Worm (Caenorhabditis elegans): Measurements from ENCODE around the gene T03F7.7.

DNA sequence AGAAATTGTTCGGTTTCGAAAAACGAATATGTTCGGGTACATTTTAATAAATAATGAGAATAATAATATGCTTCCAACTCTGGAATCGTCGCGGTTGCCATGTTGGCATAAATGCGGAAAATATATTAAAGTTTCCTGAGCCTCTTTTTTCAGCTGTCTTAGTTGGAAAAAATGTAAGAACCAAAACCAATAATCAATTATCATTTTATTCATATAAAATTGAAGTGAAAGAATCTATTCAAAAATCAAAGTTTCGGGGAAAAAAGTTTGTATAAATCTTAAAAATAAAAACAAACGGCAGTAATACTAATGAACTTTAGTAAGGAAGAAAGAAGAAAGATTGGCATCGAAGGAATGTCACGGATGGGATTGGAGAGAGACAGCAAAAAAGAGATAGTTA lies 6.3 kb upstream of the T03F7.7 start, which contains the start of gene srh-45:
- TF ChIP-seq dve-1 (tag; optimal IDR thresholded peaks at IDR 0.05), result no peak
- TF ChIP-seq hlh-13 (GFP tag; optimal IDR thresholded peaks at IDR 0.05), result no peak
- no peak for TF ChIP-seq ama-1 (optimal IDR thresholded peaks at IDR 0.05)
- TF ChIP-seq hlh-15 (tag; optimal IDR thresholded peaks at IDR 0.05), result no peak
- TF ChIP-seq ceh-14 (tag; optimal IDR thresholded peaks at IDR 0.05), result no peak
- no peak for TF ChIP-seq unc-3 (GFP tag; conservative IDR thresholded peaks at IDR 0.05)
- TF ChIP-seq unc-3 (tag; optimal IDR thresholded peaks at IDR 0.05), result no peak

Measured in whole organism, late embryonic.